Worm (Caenorhabditis elegans) whole organism, L2 larva: ENCODE data around the gene F13H10.9.

Experiments used
- snpc-4 ChIP-seq: fragments of 150-350 bp; optimal IDR thresholded peaks from 2 replicates; lab custom pipeline; 2014; ENCODE audit warnings: missing biosample characterization, missing genetic modification characterization
- unc-62 ChIP-seq: fragments of 150-350 bp; optimal IDR thresholded peaks from 2 replicates; lab custom pipeline; 2014; ENCODE audit warnings: missing biosample characterization, missing genetic modification reagents, missing genetic modification characterization

ce11 chrIV:11048871-11049270 lies 47.2 kb downstream of the F13H10.9 start, which contains the start of gene F36H1.11:
- TF ChIP-seq snpc-4 (tag; lab: Kevin White, UChicago) (no peak), unc-62 (GFP tag; lab: Kevin White, UChicago) (no peak)
